Worm (Caenorhabditis elegans): ENCODE results near the gene frpr-8.

Gene frpr-8

ce11 chrX:8703664-8704356, 6.2 kb downstream of the frpr-8 start, which contains the start of gene jbts-14:
jbts-14 (plus strand) TSS chrX:8704306.
- TF ChIP-seq Y22D7AL.16 (tag; optimal IDR thresholded peaks at IDR 0.05), result no peak
- TF ChIP-seq ceh-30 (tag; optimal IDR thresholded peaks at IDR 0.05), result no peak
- TF ChIP-seq ttx-3 (tag; optimal IDR thresholded peaks at IDR 0.05), result no peak
- no peak for TF ChIP-seq ceh-22 (tag; optimal IDR thresholded peaks at IDR 0.05)
- no peak for TF ChIP-seq elt-2 (tag; optimal IDR thresholded peaks at IDR 0.05)
- no peak for TF ChIP-seq hlh-15 (tag; optimal IDR thresholded peaks at IDR 0.05)
- TF ChIP-seq ceh-24 (tag; optimal IDR thresholded peaks at IDR 0.05), result no peak
- no peak for TF ChIP-seq nfya-1 (tag; optimal IDR thresholded peaks at IDR 0.05)
- TF ChIP-seq pha-4 (tag; optimal IDR thresholded peaks at IDR 0.05), result no peak
- TF ChIP-seq lin-11 (tag; optimal IDR thresholded peaks at IDR 0.05), result no peak
- TF ChIP-seq F13H6.1 (tag; optimal IDR thresholded peaks at IDR 0.05), result no peak
- no peak for TF ChIP-seq tbx-7 (tag; optimal IDR thresholded peaks at IDR 0.05)
- TF ChIP-seq fkh-6 (tag; optimal IDR thresholded peaks at IDR 0.05), result no peak

- no peak for TF ChIP-seq C38D4.7 (GFP tag; optimal IDR thresholded peaks at IDR 0.05)
- TF ChIP-seq C08G9.2 (tag; optimal IDR thresholded peaks at IDR 0.05), result no peak
- no peak for TF ChIP-seq ceh-24 (tag; optimal IDR thresholded peaks at IDR 0.05)
- TF ChIP-seq ttx-3 (tag; optimal IDR thresholded peaks at IDR 0.05), result no peak
- TF ChIP-seq dve-1 (tag; optimal IDR thresholded peaks at IDR 0.05), result no peak
- TF ChIP-seq ets-4 (tag; optimal IDR thresholded peaks at IDR 0.05), result no peak
Measured at ce11 chrX:8704830-8705229, 7.2 kb downstream of the frpr-8 start.

ce11 chrX:8708053-8708452, 10.4 kb downstream of the frpr-8 start, which contains the start of gene F53A9.3:
F53A9.3 (plus strand) TSS chrX:8708353.
- TF ChIP-seq ceh-24 (tag; optimal IDR thresholded peaks at IDR 0.05) (no peak), unc-86 (tag; optimal IDR thresholded peaks at IDR 0.05) (no peak), ceh-2 (tag; optimal IDR thresholded peaks at IDR 0.05) (no peak), hlh-13 (GFP tag; optimal IDR thresholded peaks at IDR 0.05) (no peak), zip-5 (tag; optimal IDR thresholded peaks at IDR 0.05) (no peak), ceh-9 (tag; optimal IDR thresholded peaks at IDR 0.05) (no peak), ceh-30 (tag; optimal IDR thresholded peaks at IDR 0.05) (no peak), ceh-18 (tag; optimal IDR thresholded peaks at IDR 0.05) (no peak), pha-2 (tag; optimal IDR thresholded peaks at IDR 0.05) (no peak), rnt-1 (tag; optimal IDR thresholded peaks at IDR 0.05) (no peak), hlh-8 (tag; optimal IDR thresholded peaks at IDR 0.05) (no peak), unc-55 (GFP tag; optimal IDR thresholded peaks at IDR 0.05) (no peak), ttx-3 (tag; optimal IDR thresholded peaks at IDR 0.05) (no peak), eyg-1 (tag; optimal IDR thresholded peaks at IDR 0.05) (no peak)

- TF ChIP-seq fax-1 (tag; optimal IDR thresholded peaks at IDR 0.05), result no peak
- no peak for TF ChIP-seq pag-3 (tag; optimal IDR thresholded peaks at IDR 0.05; ENCODE audit: borderline replicate concordance)
- TF ChIP-seq ceh-19 (GFP tag; optimal IDR thresholded peaks at IDR 0.05), result no peak
- TF ChIP-seq madf-2 (tag; optimal IDR thresholded peaks at IDR 0.05), result no peak
- TF ChIP-seq sox-2 (GFP tag; IDR thresholded peaks at IDR 0.05), result no peak
- no peak for TF ChIP-seq odd-2 (tag; optimal IDR thresholded peaks at IDR 0.05)
Measured at ce11 chrX:8709424-8709823, 11.8 kb downstream of the frpr-8 start, which contains the start of gene kreg-1. kreg-1 (plus strand) TSS chrX:8709764.

- TF ChIP-seq pqm-1 (tag; optimal IDR thresholded peaks at IDR 0.05) (no peak), npax-4 (tag; optimal IDR thresholded peaks at IDR 0.05) (no peak), nfya-1 (tag; optimal IDR thresholded peaks at IDR 0.05) (no peak), fkh-6 (tag; optimal IDR thresholded peaks at IDR 0.05) (no peak), ceh-30 (tag; optimal IDR thresholded peaks at IDR 0.05) (no peak), K09A11.1 (tag; optimal IDR thresholded peaks at IDR 0.05; ENCODE audit: insufficient read depth) (no peak), hlh-8 (tag; optimal IDR thresholded peaks at IDR 0.05) (no peak), pha-4 (tag; optimal IDR thresholded peaks at IDR 0.05) (no peak), pag-3 (tag; optimal IDR thresholded peaks at IDR 0.05; ENCODE audit: borderline replicate concordance) (no peak), Y22D7AL.16 (tag; optimal IDR thresholded peaks at IDR 0.05) (no peak), ceh-34 (tag; optimal IDR thresholded peaks at IDR 0.05) (no peak)
Measured at ce11 chrX:8711141-8711645, 13.6 kb downstream of the frpr-8 start, which contains the start of gene F53A9.1. F53A9.1 (plus strand) TSS chrX:8711595.

Data from whole organism, late embryonic.